Worm (Caenorhabditis elegans) whole organism, late embryonic: ENCODE measurements around the gene srh-1.

ENCODE experiments used
- nhr-11 ChIP-seq: fragments of 150-350 bp; optimal IDR thresholded peaks from 2 replicates; lab custom pipeline; 2014; ENCODE audit warnings: missing biosample characterization, missing genetic modification characterization
- tbx-2 ChIP-seq: sonication (generic microtip); optimal IDR thresholded peaks from 2 replicates; lab custom pipeline; 2016; ENCODE audit warnings: missing genetic modification characterization, missing compliant biosample characterization

ce11 chrV:11443503-11443902, 42.2 kb upstream of the srh-1 start, which contains the start of gene F57B7.2:
- TF ChIP-seq tbx-2 (no peak), nhr-11 (tag; lab: Kevin White, UChicago) (no peak)
